Worm (Caenorhabditis elegans) whole organism, L1 larva: ENCODE measurements around the gene C25F9.15.

ENCODE experiments used
- dsc-1 ChIP-seq: sonication (generic microtip); optimal IDR thresholded peaks from 2 replicates; lab custom pipeline; 2016; ENCODE audit warnings: mild to moderate bottlenecking, missing genetic modification characterization, missing compliant biosample characterization
- elt-3 ChIP-seq, 6 experiments: fragments of 150-350 bp in 1 of 6; sonication (generic microtip); optimal IDR thresholded peaks; 2 replicates each; lab custom pipeline; 2017 to 2018; ENCODE audit warnings: missing biosample characterization in 6 of 6, missing genetic modification characterization in 6 of 6, inconsistent platforms in 1 of 6
- fkh-10 ChIP-seq: sonication (generic microtip); optimal IDR thresholded peaks from 2 replicates; lab custom pipeline; 2017; ENCODE audit warnings: missing biosample characterization, missing genetic modification reagents, missing genetic modification characterization
- fkh-8 ChIP-seq: sonication (generic microtip); optimal IDR thresholded peaks from 2 replicates; lab custom pipeline; 2016; ENCODE audit warnings: mild to moderate bottlenecking, missing genetic modification characterization, missing compliant biosample characterization
- hlh-4 ChIP-seq: sonication (generic microtip); optimal IDR thresholded peaks from 2 replicates; lab custom pipeline; 2016; ENCODE audit warnings: mild to moderate bottlenecking, missing genetic modification characterization, missing compliant biosample characterization
- lin-39 ChIP-seq: fragments of 150-350 bp; optimal IDR thresholded peaks from 2 replicates; lab custom pipeline; 2014; ENCODE audit warnings: missing biosample characterization, missing genetic modification reagents, missing genetic modification characterization
- nhr-237 ChIP-seq: fragments of 150-350 bp; optimal IDR thresholded peaks from 2 replicates; lab custom pipeline; 2014; ENCODE audit warnings: missing biosample characterization, missing genetic modification characterization
- swsn-7 ChIP-seq: sonication (generic microtip); optimal IDR thresholded peaks from 2 replicates; lab custom pipeline; 2016; ENCODE audit warnings: missing genetic modification characterization, missing compliant biosample characterization

ce11 chrV:19457120-19457519, 39.2 kb downstream of the C25F9.15 start, which contains the start of gene Y43F8B.24:
- TF ChIP-seq fkh-10: no peak
- no peak for TF ChIP-seq dsc-1 (tag; lab: Kevin White, UChicago)
- TF ChIP-seq elt-3 (tag; optimal IDR thresholded peaks at IDR 0.05; lab: Kevin White, UChicago): no peak
- TF ChIP-seq swsn-7 (tag; lab: Kevin White, UChicago): no peak
- no peak for TF ChIP-seq lin-39 (tag; lab: Kevin White, UChicago)
- no peak for TF ChIP-seq nhr-237 (tag; lab: Kevin White, UChicago)
- TF ChIP-seq hlh-4 (tag; lab: Kevin White, UChicago): no peak
- no peak for TF ChIP-seq fkh-8 (tag; lab: Kevin White, UChicago)
